Fruit fly (Drosophila melanogaster) whole organism, larva: ENCODE measurements around the gene GstD5.
A peak's percentile ranks its signal among the peaks of the same experiment; 100 is the strongest.

Experiments used
- noc ChIP-seq: fragments of 200-800 bp; sonication (Bioruptor generic); optimal IDR thresholded peaks from 3 replicates; lab custom pipeline; 2019; ENCODE audit warnings: missing biosample characterization, mild to moderate bottlenecking, missing genetic modification characterization, moderate library complexity

Gene GstD5

DNA sequence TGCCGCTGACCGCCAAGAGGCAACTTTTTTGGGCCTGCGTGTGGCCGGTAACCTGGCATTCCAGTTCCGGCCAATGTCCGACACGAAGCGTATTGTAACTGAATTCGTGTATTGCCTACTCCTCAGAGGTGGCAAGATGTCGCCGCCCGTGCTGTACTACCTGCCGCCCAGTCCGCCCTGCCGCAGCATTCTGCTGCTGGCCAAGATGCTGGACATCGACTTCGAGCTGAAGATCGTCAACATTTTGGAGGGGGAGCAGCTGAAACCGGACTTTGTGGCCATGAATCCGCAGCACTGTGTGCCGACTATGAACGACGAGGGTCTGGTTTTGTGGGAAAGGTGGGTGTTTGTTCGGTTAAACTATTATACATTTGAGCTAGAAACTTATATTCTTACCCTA is 8.7 kb downstream of the GstD5 start:
- no peak for TF ChIP-seq noc (tag; lab: Kevin White, UChicago)

DNA sequence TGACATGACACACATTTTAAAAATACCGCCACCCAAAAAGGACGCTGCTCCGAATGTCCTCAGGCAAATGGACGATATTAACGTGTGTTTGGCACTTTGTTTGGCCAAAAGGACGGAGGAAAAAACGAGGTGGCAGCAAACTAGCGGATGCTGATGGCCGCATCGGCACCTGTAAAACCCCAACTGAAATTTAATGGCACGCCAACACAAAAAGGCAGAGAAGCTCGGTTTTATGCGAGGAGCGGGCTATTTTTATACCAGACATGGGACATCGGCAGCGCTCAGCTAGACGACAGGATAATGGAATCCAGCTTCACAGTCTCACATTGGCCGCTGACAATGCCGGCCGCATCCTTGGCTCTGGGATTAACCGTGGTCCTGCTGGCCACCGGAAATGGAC is 10.4 kb downstream of the GstD5 start, which contains the start of gene Sol1:
TSS of gene Sol1 (plus strand) at position 301 of the 400 bp plus-strand sequence.
- no peak for TF ChIP-seq noc (tag; lab: Kevin White, UChicago)

DNA sequence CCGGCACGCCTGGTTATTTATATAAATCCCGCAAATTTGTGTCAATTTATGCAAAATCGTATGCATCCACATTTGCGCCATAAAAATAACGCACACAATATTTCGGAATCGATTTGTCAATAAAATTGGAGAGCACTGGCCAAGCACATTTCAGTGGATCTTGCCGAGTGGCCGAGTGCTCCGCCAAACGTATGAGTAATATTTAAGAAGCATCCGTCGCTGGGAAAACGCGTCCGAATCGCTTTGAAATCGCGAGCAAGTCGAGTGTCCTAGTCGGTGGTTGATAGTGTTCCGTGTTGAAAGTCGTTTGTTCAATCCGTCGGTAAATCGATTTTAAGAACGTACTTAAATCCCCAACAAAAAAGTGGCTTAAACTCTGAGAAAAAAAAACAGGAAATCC is 11.4 kb downstream of the GstD5 start, which contains the start of gene CG33098:
TSS of gene CG33098 (plus strand) at position 224 of the 400 bp plus-strand sequence.
- no peak for TF ChIP-seq noc (tag; lab: Kevin White, UChicago)

DNA sequence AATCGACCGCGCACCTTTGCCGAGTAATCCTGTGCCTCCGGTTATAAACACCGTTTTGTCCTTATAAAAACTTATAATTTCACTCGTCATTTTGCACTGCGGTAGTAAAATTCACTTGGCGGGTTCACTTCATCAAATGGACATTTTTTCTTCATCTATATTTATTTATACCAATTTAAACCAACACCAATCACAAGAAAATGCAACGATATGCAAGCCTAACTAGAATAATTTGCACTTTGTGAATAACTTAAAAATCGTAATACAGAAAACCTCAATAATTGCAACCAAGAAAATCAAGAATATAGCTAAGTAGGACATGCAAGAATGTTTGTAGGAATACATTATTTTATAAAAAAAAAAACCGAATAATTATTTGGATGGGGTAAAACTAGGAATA is 20.3 kb downstream of the GstD5 start, which contains the start of the genes CG10096 and CG10097:
TSS of gene CG10096 (minus strand) at position 101 of the 400 bp plus-strand sequence.
TSS of gene CG10097 (minus strand) at position 101 of the 400 bp plus-strand sequence.
- TF ChIP-seq noc (tag; lab: Kevin White, UChicago) = no peak

DNA sequence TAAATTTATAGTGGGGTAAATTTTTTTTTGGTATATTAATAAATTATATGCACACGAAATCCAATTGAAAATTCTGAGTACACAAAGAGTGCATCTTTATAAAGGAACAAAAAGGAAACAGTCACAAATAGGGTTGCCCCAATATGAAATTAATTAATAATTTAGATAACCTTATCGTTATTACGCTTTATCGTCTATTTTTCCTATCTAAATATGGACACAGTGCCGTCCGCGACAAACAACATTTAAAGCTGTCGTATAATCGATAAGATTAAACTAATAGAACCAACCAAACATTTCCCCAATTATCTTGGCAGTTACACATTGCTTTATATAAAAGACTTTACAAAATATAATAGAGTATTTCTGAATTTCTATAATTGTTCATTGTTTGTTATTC is 22.5 kb downstream of the GstD5 start:
- TF ChIP-seq noc (tag; lab: Kevin White, UChicago) = no peak

DNA sequence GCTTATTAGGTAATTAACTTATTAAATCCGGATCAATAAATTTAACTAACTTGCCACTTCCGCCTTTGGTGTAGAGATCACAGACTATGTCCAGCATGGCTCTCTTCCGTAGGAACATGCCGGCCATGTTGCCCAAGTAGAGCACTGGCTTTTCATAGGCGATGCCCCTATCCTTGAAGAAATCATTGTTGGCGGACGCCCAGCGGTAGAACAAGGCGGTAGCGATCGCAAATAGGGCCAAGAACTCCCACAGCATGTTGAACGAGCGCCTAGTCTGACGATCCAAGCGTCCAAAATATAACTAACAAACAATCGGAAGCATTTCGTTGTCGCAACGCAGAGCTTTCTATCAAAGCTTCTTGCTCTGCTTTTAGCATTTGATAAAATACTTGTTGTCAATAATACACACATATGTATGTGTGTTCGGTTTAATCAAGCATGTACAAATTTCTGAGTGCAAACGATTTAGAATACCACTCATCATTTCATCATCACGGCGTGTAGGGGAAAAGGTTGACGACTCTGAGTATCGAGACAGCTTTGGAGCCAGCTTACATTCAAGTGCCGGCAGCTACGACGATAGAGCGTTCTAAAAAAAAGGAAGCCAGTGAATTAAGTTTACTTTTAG is 23.2 kb downstream of the GstD5 start, which contains the start of gene Cyp9f3:
TSS of gene Cyp9f3 (minus strand) at position 310 of the 628 bp plus-strand sequence.
- no peak for TF ChIP-seq noc (tag; lab: Kevin White, UChicago)

DNA sequence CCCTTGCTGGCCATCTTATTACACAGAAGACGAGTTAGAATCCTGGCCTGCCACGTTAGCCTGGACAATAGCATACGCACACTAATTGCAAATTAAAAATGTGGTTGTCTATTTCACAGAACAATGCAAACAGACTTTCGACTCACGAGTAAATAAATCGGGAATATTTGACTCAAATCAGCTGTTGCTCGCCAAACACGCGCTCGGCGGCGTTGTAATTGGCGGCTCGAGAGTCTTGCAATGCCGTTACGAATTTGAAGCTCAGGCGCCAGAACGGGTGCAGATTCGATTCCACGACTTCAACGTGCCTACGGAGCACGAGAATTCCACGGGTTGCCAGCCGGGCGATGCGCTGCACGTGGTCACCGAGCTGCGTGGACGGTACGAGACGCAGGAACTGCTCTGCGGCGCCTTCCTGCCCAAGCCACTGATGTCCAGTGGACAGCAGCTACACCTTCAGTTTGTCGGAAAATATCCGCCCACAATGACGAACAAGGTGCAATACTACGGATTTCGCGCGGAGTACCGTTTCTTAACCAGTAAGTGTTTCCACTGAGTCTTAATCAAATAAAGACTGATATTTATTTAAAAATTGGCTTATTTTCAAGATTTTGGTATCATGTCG is 26.3 kb downstream of the GstD5 start, which contains the start of gene DNAlig3:
TSS of gene DNAlig3 (minus strand) at position 168 of the 625 bp plus-strand sequence.
- no peak for TF ChIP-seq noc (tag; lab: Kevin White, UChicago)

DNA sequence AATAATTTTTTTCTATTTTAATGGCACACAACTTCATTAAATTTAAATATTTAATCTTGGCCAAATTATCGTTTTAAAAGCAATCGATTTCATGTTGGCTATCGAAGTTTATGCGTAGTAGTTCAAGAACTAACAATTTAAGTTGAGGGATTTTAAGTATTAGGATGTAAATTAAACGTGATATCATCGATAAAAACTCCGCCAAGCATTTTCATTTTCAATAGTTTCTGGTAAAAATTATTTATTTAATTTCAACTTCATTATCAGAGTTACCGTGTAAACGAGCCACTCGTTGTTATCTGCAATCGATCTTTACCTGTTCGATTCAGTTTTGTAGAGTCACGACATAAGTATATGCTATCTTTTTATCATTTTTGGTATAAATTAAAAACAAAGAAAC is 27.4 kb downstream of the GstD5 start:
- peak; percentile 97 for TF ChIP-seq noc (tag; lab: Kevin White, UChicago)

DNA sequence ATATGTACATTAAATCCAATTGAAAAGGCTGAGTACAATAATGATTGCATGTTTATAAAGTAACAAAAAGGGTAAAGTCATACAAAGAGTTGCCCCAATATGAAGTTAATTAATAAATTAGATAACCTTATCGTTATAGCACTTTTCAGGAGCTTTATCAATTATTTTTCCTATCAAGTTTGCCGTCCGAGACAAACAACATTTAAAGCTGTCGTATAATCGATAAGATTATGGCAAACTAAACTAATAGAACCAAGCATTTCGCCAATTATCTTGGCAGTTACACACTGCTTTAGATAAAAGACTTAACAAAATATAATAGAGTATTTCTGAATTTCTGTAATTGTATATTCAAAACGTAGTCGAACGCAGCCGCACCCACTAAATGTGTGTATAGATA is 29.6 kb downstream of the GstD5 start:
- no peak for TF ChIP-seq noc (tag; lab: Kevin White, UChicago)

DNA sequence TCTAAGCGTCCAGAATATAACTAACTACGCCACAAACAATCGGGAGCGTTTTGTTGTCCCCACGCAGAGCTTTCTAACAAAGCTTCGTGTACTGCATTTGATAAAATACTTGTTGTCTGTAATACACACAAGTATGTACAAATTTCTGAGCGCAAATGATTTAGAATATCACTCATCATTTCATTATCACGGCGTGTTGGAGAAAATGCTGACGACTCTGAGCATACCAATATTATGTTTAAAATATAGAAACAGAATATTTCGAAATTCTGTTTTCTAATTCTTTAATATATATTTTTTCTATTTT is 30.3 kb downstream of the GstD5 start, which contains the start of gene Cyp9f2:
TSS of gene Cyp9f2 (minus strand) at position 101 of the 307 bp plus-strand sequence.
- no peak for TF ChIP-seq noc (tag; lab: Kevin White, UChicago)

DNA sequence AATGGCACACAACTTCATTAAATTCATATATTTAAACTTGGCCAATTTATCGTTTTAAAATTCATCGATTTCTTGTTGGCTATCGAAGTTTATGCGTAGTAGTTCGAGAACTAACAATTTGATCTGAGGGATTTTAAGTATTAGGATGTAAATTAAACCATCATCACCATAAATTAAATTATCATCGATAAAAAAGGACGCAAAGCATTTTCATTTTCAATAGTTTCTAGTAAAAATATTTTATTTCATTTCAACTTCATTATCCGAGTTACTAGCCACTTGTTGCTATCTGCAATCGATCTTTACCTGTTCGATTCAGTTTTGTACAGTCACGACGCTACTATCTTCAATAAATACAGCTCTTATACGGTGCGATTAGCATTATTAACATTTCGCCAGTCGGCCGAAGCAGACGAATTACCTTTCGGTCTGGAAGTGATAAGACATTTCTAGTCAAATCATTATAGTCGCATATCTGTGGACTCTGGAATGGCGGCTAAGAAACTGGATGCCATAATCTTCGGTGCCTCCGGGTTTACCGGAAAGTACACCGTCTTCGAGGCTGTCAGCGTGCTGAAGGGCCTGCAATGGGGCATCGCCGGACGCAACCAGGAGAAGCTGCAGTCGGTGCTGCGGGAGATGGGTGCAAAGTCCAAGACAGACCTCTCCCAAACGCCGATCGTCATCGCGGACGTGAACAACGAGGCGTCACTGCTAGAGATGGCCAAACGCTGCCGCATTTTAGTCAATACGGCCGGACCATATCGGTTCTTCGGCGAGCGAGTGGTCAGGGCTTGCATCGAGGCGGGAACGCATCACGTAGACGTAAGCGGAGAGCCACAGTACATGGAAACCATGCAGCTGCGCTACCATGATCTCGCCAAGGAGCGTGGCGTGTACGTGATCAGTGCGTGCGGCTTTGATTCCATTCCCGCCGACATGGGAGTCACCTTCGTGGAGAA is 31.0 kb downstream of the GstD5 start, which contains the start of gene CG5167:
TSS of gene CG5167 (plus strand) at position 298 of the 962 bp plus-strand sequence.
- TF ChIP-seq noc (tag; lab: Kevin White, UChicago) = peak; percentile 68

DNA sequence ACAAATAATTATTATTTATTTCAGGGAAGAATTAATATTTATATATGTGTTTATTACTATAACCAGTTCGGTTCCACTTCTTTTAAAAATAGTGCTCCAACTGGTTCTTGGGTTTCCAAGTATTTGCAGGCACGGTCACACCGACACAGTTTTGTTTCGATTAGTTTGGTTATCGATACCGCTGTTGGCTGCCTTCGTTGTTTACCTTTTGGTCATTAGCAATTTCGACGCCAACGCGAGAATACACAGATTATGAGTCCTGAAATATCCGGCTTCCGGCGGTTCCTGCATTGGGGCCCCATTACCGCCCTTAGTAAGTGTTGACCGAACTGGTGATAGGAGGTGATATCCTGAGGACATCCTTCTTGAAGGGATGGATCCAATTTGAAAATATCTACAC is 32.6 kb downstream of the GstD5 start, which contains the start of gene CG5196:
TSS of gene CG5196 (plus strand) at position 157 of the 400 bp plus-strand sequence.
- TF ChIP-seq noc (tag; lab: Kevin White, UChicago) = peak; percentile 37

DNA sequence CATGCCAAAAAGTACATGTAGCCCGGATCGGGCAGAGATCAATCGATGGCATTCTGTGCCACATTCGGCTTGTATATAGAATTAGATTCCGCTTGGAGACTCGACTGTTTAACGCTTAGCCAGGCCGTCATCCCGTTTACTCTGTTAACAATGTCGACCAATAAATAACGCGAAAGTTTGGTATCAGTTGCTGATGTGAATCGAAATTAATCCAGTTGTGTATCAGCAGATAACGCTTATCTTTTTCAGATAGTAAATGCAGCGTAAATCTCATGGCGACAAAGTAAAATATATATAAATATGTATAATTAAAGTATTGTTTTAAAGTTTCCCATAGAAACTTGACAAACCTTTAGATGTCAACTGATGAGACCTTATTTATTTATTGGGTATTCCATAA is 35.9 kb downstream of the GstD5 start:
- peak; percentile 63 for TF ChIP-seq noc (tag; lab: Kevin White, UChicago)

DNA sequence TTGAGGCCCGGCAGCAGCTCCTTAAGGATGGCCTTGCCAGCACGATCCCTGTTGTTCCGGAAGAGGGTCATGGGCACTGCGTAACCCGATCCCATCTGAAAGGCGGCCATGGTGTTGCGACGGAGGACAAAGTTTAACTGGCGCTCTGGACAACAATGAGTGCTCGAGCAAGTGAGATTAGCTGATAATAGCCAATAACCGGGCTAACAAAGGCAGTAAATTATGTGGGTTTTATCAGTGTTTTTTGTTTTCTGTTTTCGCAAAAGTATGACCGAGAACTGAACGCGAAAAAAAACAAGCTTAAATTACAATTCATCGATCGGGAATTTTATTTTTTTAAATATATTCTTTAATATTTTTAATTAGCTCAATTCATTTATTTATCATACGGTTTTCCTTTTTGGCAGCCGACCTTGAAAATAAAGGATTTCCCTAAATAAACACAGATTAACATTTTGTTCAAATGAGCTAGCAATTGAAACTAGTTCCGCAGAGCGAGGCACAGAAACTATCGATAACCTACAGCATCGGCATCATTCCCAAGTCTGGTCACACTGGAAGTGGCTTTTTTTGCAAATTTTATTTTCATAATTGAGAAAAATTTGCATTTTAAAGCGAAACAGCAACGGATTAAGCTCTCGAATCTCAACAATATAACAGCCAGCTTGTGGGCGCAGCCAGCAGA is 37.9 kb downstream of the GstD5 start, which contains the start of the genes Dip-C and pps:
TSS of gene Dip-C (minus strand) at position 486 of the 685 bp plus-strand sequence.
TSS of gene pps (plus strand) at position 555 of the 685 bp plus-strand sequence.
- TF ChIP-seq noc (tag; lab: Kevin White, UChicago) = no peak
